Fruit fly (Drosophila melanogaster) whole organism, embryonic: ENCODE measurements around the gene Appl.

Experiments
- Adf1 ChIP-seq: fragments of 200-800 bp; sonication (Bioruptor generic); IDR thresholded peaks from 2 replicates; pipeline ENCODE4 v1.3.6; 2022; ENCODE audit warnings: missing biosample characterization, missing genetic modification characterization
- Atf3 ChIP-seq: fragments of 200-800 bp; sonication (Bioruptor generic); optimal IDR thresholded peaks from 3 replicates; lab custom pipeline; 2016; ENCODE audit warnings: missing biosample characterization, missing genetic modification characterization
- Awh ChIP-seq: fragments of 200-800 bp; sonication (Bioruptor generic); IDR thresholded peaks from 2 replicates; pipeline ENCODE4, ENCODE4 v1.3.6; 2022; ENCODE audit warnings: missing biosample characterization, missing genetic modification characterization
- Blimp-1 ChIP-seq: fragments of 200-800 bp; sonication (Bioruptor generic); optimal IDR thresholded peaks from 3 replicates; lab custom pipeline; 2018; ENCODE audit warnings: missing biosample characterization, missing genetic modification characterization, mild to moderate bottlenecking, moderate library complexity, missing genetic modification reagents
- CG10321 ChIP-seq: fragments of 200-800 bp; sonication (Bioruptor generic); IDR thresholded peaks from 2 replicates; pipeline ENCODE4 v1.3.6; 2022; ENCODE audit warnings: missing biosample characterization, missing genetic modification characterization
- CG10366 ChIP-seq: fragments of 200-800 bp; sonication (Bioruptor generic); IDR thresholded peaks from 2 replicates; pipeline ENCODE4 v1.3.6; 2022; ENCODE audit warnings: missing biosample characterization, missing genetic modification characterization
- CG11093 ChIP-seq: fragments of 200-800 bp; sonication (Bioruptor generic); IDR thresholded peaks from 3 replicates; pipeline ENCODE4 v1.3.6; 2022; ENCODE audit warnings: missing biosample characterization, missing genetic modification characterization
- CG11247 ChIP-seq: fragments of 200-800 bp; sonication (Bioruptor generic); IDR thresholded peaks from 2 replicates; pipeline ENCODE4 v1.3.6; 2022; ENCODE audit warnings: missing biosample characterization, missing genetic modification characterization
- CG11456 ChIP-seq: fragments of 200-800 bp; sonication (Bioruptor generic); IDR thresholded peaks from 3 replicates; pipeline ENCODE4 v1.3.6; 2022; ENCODE audit warnings: missing biosample characterization, missing genetic modification characterization
- CG12071 ChIP-seq: fragments of 200-800 bp; sonication (Bioruptor generic); optimal IDR thresholded peaks from 3 replicates; lab custom pipeline; 2018; ENCODE audit warnings: missing biosample characterization, mild to moderate bottlenecking, missing genetic modification characterization
- CG14965 ChIP-seq: fragments of 200-800 bp; sonication (Bioruptor generic); optimal IDR thresholded peaks from 2 replicates; lab custom pipeline; 2016; ENCODE audit warnings: missing biosample characterization, missing genetic modification characterization, borderline replicate concordance
- CG15479 ChIP-seq: fragments of 200-800 bp; sonication (Bioruptor generic); optimal IDR thresholded peaks from 3 replicates; lab custom pipeline; 2019; ENCODE audit warnings: missing biosample characterization, mild to moderate bottlenecking, missing genetic modification characterization, moderate library complexity
- CG1832 ChIP-seq: fragments of 200-800 bp; sonication (Bioruptor generic); optimal IDR thresholded peaks from 2 replicates; lab custom pipeline; 2017; ENCODE audit warnings: missing biosample characterization, mild to moderate bottlenecking, missing genetic modification characterization, inconsistent platforms
- CG3065 ChIP-seq: fragments of 200-800 bp; sonication (Bioruptor generic); optimal IDR thresholded peaks from 2 replicates; lab custom pipeline; 2016; ENCODE audit warnings: missing biosample characterization, missing genetic modification characterization
- CG7271 ChIP-seq: fragments of 200-800 bp; sonication (Bioruptor generic); optimal IDR thresholded peaks from 2 replicates; lab custom pipeline; 2018; ENCODE audit warnings: missing biosample characterization, mild to moderate bottlenecking, missing genetic modification characterization, moderate library complexity
- CG8089 ChIP-seq: fragments of 200-800 bp; sonication (Bioruptor generic); optimal IDR thresholded peaks from 3 replicates; lab custom pipeline; 2016; ENCODE audit warnings: missing biosample characterization, missing genetic modification characterization
- CG8281 ChIP-seq: fragments of 200-800 bp; sonication (Bioruptor generic); optimal IDR thresholded peaks from 2 replicates; lab custom pipeline; 2018; ENCODE audit warnings: missing biosample characterization, mild to moderate bottlenecking, missing genetic modification characterization, moderate library complexity
- CG8478 ChIP-seq: fragments of >200 bp; optimal IDR thresholded peaks from 2 replicates; lab custom pipeline; 2018
- D ChIP-seq, 2 experiments: fragments of 200-800 bp in 1 of 2; fragments of >200 bp in 1 of 2; sonication (Bioruptor generic) in 1 of 2; optimal IDR thresholded peaks; 2 replicates in 1 of 2; 3 replicates in 1 of 2; lab custom pipeline; 2017; ENCODE audit warnings: mild to moderate bottlenecking in 1 of 2, missing biosample characterization in 1 of 2, missing genetic modification characterization in 1 of 2, missing genetic modification reagents in 1 of 2
- Deaf1 ChIP-seq: fragments of 200-800 bp; optimal IDR thresholded peaks from 3 replicates; lab custom pipeline; 2019; ENCODE audit warnings: missing biosample characterization, mild to moderate bottlenecking, missing genetic modification characterization, moderate library complexity
- Nf-YA ChIP-seq: fragments of 200-800 bp; sonication (Bioruptor generic); IDR thresholded peaks from 2 replicates; pipeline ENCODE4 v1.3.6; 2022; ENCODE audit warnings: missing biosample characterization, missing genetic modification characterization
- Nf-YB ChIP-seq: fragments of 200-800 bp; sonication (Bioruptor generic); optimal IDR thresholded peaks from 3 replicates; lab custom pipeline; 2019; ENCODE audit warnings: missing biosample characterization, mild to moderate bottlenecking, missing genetic modification characterization, moderate library complexity
- Nf-YC ChIP-seq: fragments of 200-800 bp; optimal IDR thresholded peaks from 3 replicates; lab custom pipeline; 2019; ENCODE audit warnings: missing biosample characterization, mild to moderate bottlenecking, missing genetic modification characterization, moderate library complexity
- Poxn ChIP-seq: fragments of 200-800 bp; sonication (Bioruptor generic); IDR thresholded peaks from 2 replicates; pipeline ENCODE4 v1.3.6; 2022; ENCODE audit warnings: missing biosample characterization, missing genetic modification characterization
- Trl ChIP-seq, 3 experiments: fragments of >200 bp in 2 of 3; fragments of 200-800 bp in 1 of 3; sonication (Bioruptor generic) in 1 of 3; optimal IDR thresholded peaks; 2 replicates in 1 of 3; 3 replicates in 2 of 3; lab custom pipeline; 2016 to 2017; ENCODE audit warnings: missing biosample characterization in 1 of 3, missing genetic modification characterization in 1 of 3
- YL-1 ChIP-seq: fragments of 200-800 bp; sonication (Bioruptor generic); optimal IDR thresholded peaks from 3 replicates; lab custom pipeline; 2017; ENCODE audit warnings: missing biosample characterization, mild to moderate bottlenecking, missing genetic modification characterization
- cg ChIP-seq: fragments of 200-800 bp; sonication (Bioruptor generic); optimal IDR thresholded peaks from 3 replicates; lab custom pipeline; 2019; ENCODE audit warnings: missing biosample characterization, mild to moderate bottlenecking, missing genetic modification characterization, moderate library complexity
- danr ChIP-seq: fragments of 200-800 bp; sonication (Bioruptor generic); IDR thresholded peaks from 2 replicates; pipeline ENCODE4 v1.3.6; 2022; ENCODE audit warnings: missing biosample characterization, missing genetic modification characterization
- dimm ChIP-seq: fragments of 200-800 bp; sonication (Bioruptor generic); IDR thresholded peaks from 2 replicates; pipeline ENCODE4 v1.3.6; 2022; ENCODE audit warnings: missing biosample characterization, missing genetic modification characterization
- ewg ChIP-seq: fragments of 200-800 bp; sonication (Bioruptor generic); optimal IDR thresholded peaks from 3 replicates; lab custom pipeline; 2017; ENCODE audit warnings: mild to moderate bottlenecking, missing biosample characterization, missing genetic modification reagents, missing genetic modification characterization
- fru ChIP-seq: fragments of >200 bp; optimal IDR thresholded peaks from 2 replicates; lab custom pipeline; 2017
- fu2 ChIP-seq: fragments of 200-800 bp; sonication (Bioruptor generic); optimal IDR thresholded peaks from 2 replicates; lab custom pipeline; 2016; ENCODE audit warnings: missing biosample characterization, missing genetic modification characterization
- kay ChIP-seq: fragments of 200-800 bp; sonication (Bioruptor generic); optimal IDR thresholded peaks from 2 replicates; lab custom pipeline; 2016; ENCODE audit warnings: missing biosample characterization, missing genetic modification characterization
- kni ChIP-seq: fragments of 200-800 bp; sonication (Bioruptor generic); optimal IDR thresholded peaks from 3 replicates; lab custom pipeline; 2017; ENCODE audit warnings: mild to moderate bottlenecking, missing biosample characterization, missing genetic modification reagents, missing genetic modification characterization
- lilli ChIP-seq: fragments of 200-800 bp; sonication (Bioruptor generic); optimal IDR thresholded peaks from 3 replicates; lab custom pipeline; 2016; ENCODE audit warnings: missing biosample characterization, missing genetic modification characterization
- odd ChIP-seq: fragments of 200-800 bp; sonication (Bioruptor generic); optimal IDR thresholded peaks from 2 replicates; lab custom pipeline; 2017; ENCODE audit warnings: missing biosample characterization, mild to moderate bottlenecking, missing genetic modification characterization
- pros ChIP-seq: fragments of 200-800 bp; sonication (Bioruptor generic); optimal IDR thresholded peaks from 3 replicates; lab custom pipeline; 2019; ENCODE audit warnings: missing biosample characterization, mild to moderate bottlenecking, missing genetic modification characterization, moderate library complexity
- scrt ChIP-seq: fragments of 200-800 bp; sonication (Bioruptor generic); optimal IDR thresholded peaks from 2 replicates; lab custom pipeline; 2018; ENCODE audit warnings: missing biosample characterization, mild to moderate bottlenecking, missing genetic modification characterization, moderate library complexity
- seq ChIP-seq: fragments of 200-800 bp; sonication (Bioruptor generic); IDR thresholded peaks from 2 replicates; pipeline ENCODE4 v1.3.6; 2022; ENCODE audit warnings: missing biosample characterization, missing genetic modification characterization
- sna ChIP-seq: fragments of 200-800 bp; sonication (Bioruptor generic); IDR thresholded peaks from 2 replicates; pipeline ENCODE4 v1.3.6; 2022; ENCODE audit warnings: missing biosample characterization, missing genetic modification characterization; ENCODE audit not compliant: partially characterized antibody
- tll ChIP-seq, 2 experiments: fragments of 200-800 bp in 1 of 2; fragments of >200 bp in 1 of 2; sonication (Bioruptor generic) in 1 of 2; optimal IDR thresholded peaks; 2 replicates each; lab custom pipeline; 2017 to 2019; ENCODE audit warnings: missing biosample characterization in 2 of 2, missing genetic modification characterization in 2 of 2, mild to moderate bottlenecking in 1 of 2, moderate library complexity in 1 of 2
- twi ChIP-seq: fragments of 200-800 bp; optimal IDR thresholded peaks from 2 replicates; lab custom pipeline; 2019; ENCODE audit warnings: missing biosample characterization, mild to moderate bottlenecking, missing genetic modification characterization, moderate library complexity
- vnd ChIP-seq: fragments of 200-800 bp; sonication (Bioruptor generic); IDR thresholded peaks from 3 replicates; pipeline ENCODE4 v1.3.6; 2022; ENCODE audit warnings: missing biosample characterization, missing genetic modification characterization; ENCODE audit not compliant: partially characterized antibody
- z ChIP-seq: fragments of 200-800 bp; sonication (Bioruptor generic); IDR thresholded peaks from 3 replicates; pipeline ENCODE4 v1.3.6; 2022; ENCODE audit warnings: missing biosample characterization, missing genetic modification characterization
- zen ChIP-seq: fragments of 200-800 bp; sonication (Bioruptor generic); optimal IDR thresholded peaks from 3 replicates; lab custom pipeline; 2018; ENCODE audit warnings: missing biosample characterization, mild to moderate bottlenecking, missing genetic modification characterization, moderate library complexity

Gene Appl

dm6 chrX:588941-589340 is 58.6 kb downstream of the Appl start (continued):
- TF ChIP-seq Nf-YC (tag; lab: Kevin White, UChicago): peak; percentile 98
- TF ChIP-seq CG1832 (GFP tag; lab: Kevin White, UChicago): peak; percentile 74

dm6 chrX:590479-590878 is 60.2 kb downstream of the Appl start:
- peak in 1 of 2 experiments; percentile 50 for TF ChIP-seq Trl (optimal IDR thresholded peaks at IDR 0.05; lab: Kevin White, UChicago)
- no peak for TF ChIP-seq Trl (GFP tag; optimal IDR thresholded peaks at IDR 0.05; lab: Kevin White, UChicago)
- peak; percentile 86 for TF ChIP-seq CG1832 (GFP tag; lab: Kevin White, UChicago)
- no peak for TF ChIP-seq CG3065 (GFP tag; lab: Kevin White, UChicago)
- peak; percentile 36 for TF ChIP-seq ewg (GFP tag; lab: Kevin White, UChicago)
- TF ChIP-seq CG14965: no peak
- TF ChIP-seq scrt (GFP tag; lab: Kevin White, UChicago): peak; percentile 82
- TF ChIP-seq D (optimal IDR thresholded peaks at IDR 0.05; lab: Kevin White, UChicago): peak; percentile 97
- peak; percentile 38 for TF ChIP-seq D (GFP tag; optimal IDR thresholded peaks at IDR 0.05; lab: Kevin White, UChicago)
- peak; percentile 74; the same call in 1 of the 2 replicates for TF ChIP-seq seq (GFP tag; lab: Robert Waterston, UW)
- TF ChIP-seq Nf-YA (GFP tag; lab: Robert Waterston, UW): peak; percentile 69
- TF ChIP-seq Nf-YB (GFP tag; lab: Kevin White, UChicago): peak; percentile 98
- TF ChIP-seq Awh: no peak
- peak; percentile 84 for TF ChIP-seq CG8478 (lab: Kevin White, UChicago)
- TF ChIP-seq Blimp-1: no peak
- peak; percentile 86 for TF ChIP-seq pros (GFP tag; lab: Kevin White, UChicago)
- peak; percentile 93 for TF ChIP-seq cg (GFP tag; lab: Kevin White, UChicago)
- TF ChIP-seq odd (GFP tag; lab: Kevin White, UChicago): no peak
- peak; percentile 98 for TF ChIP-seq Nf-YC (tag; lab: Kevin White, UChicago)
- peak; percentile 92 for TF ChIP-seq CG10321 (GFP tag; lab: Robert Waterston, UW)
- peak; percentile 60 for TF ChIP-seq Deaf1 (tag; lab: Kevin White, UChicago)
- TF ChIP-seq Adf1 (GFP tag; lab: Robert Waterston, UW): peak; percentile 58; the same call in 1 of the 2 replicates
- no peak for TF ChIP-seq fu2 (GFP tag; lab: Kevin White, UChicago)
- peak in 1 of 2 experiments; percentile 11 for TF ChIP-seq tll (GFP tag; optimal IDR thresholded peaks at IDR 0.05; lab: Kevin White, UChicago)
- TF ChIP-seq zen (tag; lab: Kevin White, UChicago): peak; percentile 20
- TF ChIP-seq z: peak; percentile 61
- peak; percentile 13 for TF ChIP-seq twi (tag; lab: Kevin White, UChicago)
- peak; percentile 82 for TF ChIP-seq vnd (GFP tag; lab: Robert Waterston, UW)

dm6 chrX:592588-593288 is 62.4 kb downstream of the Appl start:
- TF ChIP-seq danr (GFP tag; lab: Robert Waterston, UW) (no peak), CG11093 (GFP tag; lab: Robert Waterston, UW) (no peak), zen (tag; lab: Kevin White, UChicago) (peak; percentile 19), lilli (GFP tag; lab: Kevin White, UChicago) (no peak), CG8089 (GFP tag; lab: Kevin White, UChicago) (no peak), CG11456 (GFP tag; lab: Robert Waterston, UW) (no peak), twi (tag; lab: Kevin White, UChicago) (peak; percentile 93), Atf3 (GFP tag; lab: Kevin White, UChicago) (no peak), sna (GFP tag; lab: Robert Waterston, UW) (no peak), kay (no peak), CG8281 (tag; lab: Kevin White, UChicago) (no peak), CG15479 (GFP tag; lab: Kevin White, UChicago) (peak; percentile 92), kni (GFP tag; lab: Kevin White, UChicago) (no peak), scrt (GFP tag; lab: Kevin White, UChicago) (no peak), Poxn (no peak), CG11247 (GFP tag; lab: Robert Waterston, UW) (no peak), CG12071 (GFP tag; lab: Kevin White, UChicago) (no peak), tll (GFP tag; optimal IDR thresholded peaks at IDR 0.05; lab: Kevin White, UChicago) (peak in 1 of 2 experiments; percentile 92), CG10366 (GFP tag; lab: Robert Waterston, UW) (no peak), fru (lab: Kevin White, UChicago) (no peak), CG7271 (no peak), YL-1 (GFP tag; lab: Kevin White, UChicago) (no peak), dimm (no peak)
